Worm (Caenorhabditis elegans) whole organism, early embryonic: ENCODE data around the gene col-131.

Source experiments
- aly-1 ChIP-seq: sonication (generic microtip); optimal IDR thresholded peaks from 2 replicates; lab custom pipeline; 2016; ENCODE audit warnings: missing genetic modification characterization, missing compliant biosample characterization
- ama-1 ChIP-seq: fragments of 150-350 bp; optimal IDR thresholded peaks from 2 replicates; lab custom pipeline; 2014
- hmg-4 ChIP-seq: fragments of 200-800 bp; sonication (Bioruptor generic); optimal IDR thresholded peaks from 2 replicates; lab custom pipeline; 2018; ENCODE audit warnings: mild to moderate bottlenecking, missing genetic modification characterization, missing compliant biosample characterization

DNA sequence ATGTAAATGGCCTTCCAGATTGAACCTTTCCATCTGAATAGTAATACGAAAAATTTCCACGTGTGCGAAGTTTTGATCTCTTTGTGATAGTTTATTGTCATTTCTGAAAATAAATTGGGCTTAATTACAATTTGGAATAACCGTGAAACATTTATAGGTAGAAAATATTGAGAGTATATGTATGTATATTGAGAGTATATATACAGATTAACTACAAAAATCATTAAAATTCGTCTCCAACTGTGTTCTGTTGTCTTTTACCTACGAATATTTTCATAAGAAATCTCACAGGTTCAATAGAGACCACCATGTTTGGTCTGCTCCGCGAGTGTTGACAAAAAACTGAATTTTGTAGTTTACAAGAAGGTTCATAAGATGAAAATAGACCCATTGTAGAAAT is 45.9 kb upstream of the col-131 start, which contains the start of gene best-2:
- TF ChIP-seq hmg-4 (GFP tag; lab: Kevin White, UChicago) (no peak), aly-1 (no peak), ama-1 (no peak)
